Fruit fly (Drosophila melanogaster): ENCODE measurements around the gene Synd.

Gene Synd

dm6 chr3R:20818689-20819088 is 13.9 kb upstream of the Synd start, which contains the start of gene CG17270:
Gene CG17270, minus strand, starts transcription at chr3R:20818929.
- TF ChIP-seq lz (GFP tag; optimal IDR thresholded peaks at IDR 0.05) (no peak), Ets21C (GFP tag; optimal IDR thresholded peaks at IDR 0.05) (no peak), svp (GFP tag) (no peak), Ets96B (tag; optimal IDR thresholded peaks at IDR 0.05) (no peak), net (GFP tag; optimal IDR thresholded peaks at IDR 0.05) (no peak), CG8319 (GFP tag; optimal IDR thresholded peaks at IDR 0.05) (no peak), Eip93F (GFP tag; optimal IDR thresholded peaks at IDR 0.05) (no peak), CG7368 (GFP tag; optimal IDR thresholded peaks at IDR 0.05) (no peak), acj6 (GFP tag; optimal IDR thresholded peaks at IDR 0.05) (no peak), Sox102F (GFP tag; optimal IDR thresholded peaks at IDR 0.05) (no peak), CG11294 (GFP tag; IDR thresholded peaks at IDR 0.05) (no peak), CG6163 (GFP tag; IDR thresholded peaks at IDR 0.05) (no peak)

dm6 chr3R:20821815-20822375 is 10.7 kb upstream of the Synd start, which contains the start of the genes CG17271 and RpS20:
Gene CG17271, minus strand, starts transcription at chr3R:20821848.
Gene RpS20, plus strand, starts transcription at chr3R:20822181.
- TF ChIP-seq OdsH (GFP tag; optimal IDR thresholded peaks at IDR 0.05): peak; percentile 90
- peak; percentile 85 for TF ChIP-seq CG3919 (GFP tag; optimal IDR thresholded peaks at IDR 0.05)
- TF ChIP-seq CG8319 (GFP tag; optimal IDR thresholded peaks at IDR 0.05): peak; percentile 84
- TF ChIP-seq topi (GFP tag; optimal IDR thresholded peaks at IDR 0.05): peak; percentile 85
- TF ChIP-seq salr (GFP tag; optimal IDR thresholded peaks at IDR 0.05): peak in 1 of 2 experiments; percentile 76
- peak; percentile 32 for TF ChIP-seq Eip93F (GFP tag; optimal IDR thresholded peaks at IDR 0.05)
- peak; percentile 90 for TF ChIP-seq Eip78C (GFP tag)
- peak; percentile 82 for TF ChIP-seq Lpt (GFP tag; optimal IDR thresholded peaks at IDR 0.05)
- no peak for TF ChIP-seq svp (GFP tag)
- peak; percentile 84 for TF ChIP-seq Sox102F (GFP tag; optimal IDR thresholded peaks at IDR 0.05)
- peak; percentile 79 for TF ChIP-seq CG7368 (GFP tag; optimal IDR thresholded peaks at IDR 0.05)
- peak; percentile 69 for TF ChIP-seq CG6854 (GFP tag; optimal IDR thresholded peaks at IDR 0.05)
- peak; percentile 90 for TF ChIP-seq CG6163 (GFP tag; IDR thresholded peaks at IDR 0.05)
- TF ChIP-seq CG16779 (tag; optimal IDR thresholded peaks at IDR 0.05): peak; percentile 31
- TF ChIP-seq vri (GFP tag; optimal IDR thresholded peaks at IDR 0.05): no peak
- peak; percentile 92 for TF ChIP-seq acj6 (GFP tag; optimal IDR thresholded peaks at IDR 0.05)
- TF ChIP-seq Ets21C (GFP tag; optimal IDR thresholded peaks at IDR 0.05): peak; percentile 88
- peak; percentile 90 for TF ChIP-seq Met (GFP tag; optimal IDR thresholded peaks at IDR 0.05)
- TF ChIP-seq CG8632 (GFP tag; optimal IDR thresholded peaks at IDR 0.05): no peak
- peak; percentile 87 for TF ChIP-seq Sox15 (GFP tag; optimal IDR thresholded peaks at IDR 0.05)
- peak; percentile 91; the same call in 2 of the 3 replicates for TF ChIP-seq eg (GFP tag; IDR thresholded peaks at IDR 0.05)
- peak; percentile 58 for TF ChIP-seq CG10669 (GFP tag; optimal IDR thresholded peaks at IDR 0.05)
- peak; percentile 82 for TF ChIP-seq CG15336 (GFP tag; IDR thresholded peaks at IDR 0.05)
- peak; percentile 11 for TF ChIP-seq CG9139 (GFP tag; optimal IDR thresholded peaks at IDR 0.05)
- TF ChIP-seq CG6808 (GFP tag; optimal IDR thresholded peaks at IDR 0.05): peak; percentile 63
- TF ChIP-seq CG1621 (tag; optimal IDR thresholded peaks at IDR 0.05): peak; percentile 75
- peak; percentile 90 for TF ChIP-seq esn (GFP tag; optimal IDR thresholded peaks at IDR 0.05)
- no peak for TF ChIP-seq CG6276 (GFP tag; optimal IDR thresholded peaks at IDR 0.05)
- peak; percentile 73 for TF ChIP-seq CG8119 (GFP tag; IDR thresholded peaks at IDR 0.05)
- peak; percentile 91 for TF ChIP-seq Eip75B (GFP tag; optimal IDR thresholded peaks at IDR 0.05)
- no peak for TF ChIP-seq dsx (GFP tag; optimal IDR thresholded peaks at IDR 0.05; ENCODE audit: poor library complexity, severe bottlenecking)
- no peak for TF ChIP-seq fd59A (GFP tag; optimal IDR thresholded peaks at IDR 0.05)
- TF ChIP-seq CG34406 (GFP tag; optimal IDR thresholded peaks at IDR 0.05): peak; percentile 78
- TF ChIP-seq fkh (GFP tag; optimal IDR thresholded peaks at IDR 0.05): no peak
- TF ChIP-seq CG32006 (GFP tag; optimal IDR thresholded peaks at IDR 0.05): no peak
- no peak for TF ChIP-seq Blimp-1 (GFP tag; optimal IDR thresholded peaks at IDR 0.05)
- peak; percentile 80 for TF ChIP-seq CG11902 (GFP tag; optimal IDR thresholded peaks at IDR 0.05)
- TF ChIP-seq CG10631 (GFP tag; optimal IDR thresholded peaks at IDR 0.05): peak; percentile 90
- TF ChIP-seq dac (GFP tag; optimal IDR thresholded peaks at IDR 0.05): peak; percentile 80
- peak; percentile 91 for TF ChIP-seq Hr4 (GFP tag; optimal IDR thresholded peaks at IDR 0.05)
- no peak for TF ChIP-seq spab (GFP tag; optimal IDR thresholded peaks at IDR 0.05)
- TF ChIP-seq Hr39 (GFP tag; optimal IDR thresholded peaks at IDR 0.05): peak; percentile 92
- peak; percentile 87 for TF ChIP-seq lz (GFP tag; optimal IDR thresholded peaks at IDR 0.05)
- TF ChIP-seq CG11762 (GFP tag; optimal IDR thresholded peaks at IDR 0.05; ENCODE audit: insufficient read depth): peak; percentile 74
- peak; percentile 83; the same call in 1 of the 2 replicates for TF ChIP-seq CG11294 (GFP tag; IDR thresholded peaks at IDR 0.05)
